Fruit fly (Drosophila melanogaster) whole organism, prepupa: ENCODE measurements around the gene CG14153.

ENCODE experiments used
- CG10669 ChIP-seq: fragments of 200-800 bp; sonication (Bioruptor generic); optimal IDR thresholded peaks from 3 replicates; lab custom pipeline; 2018; ENCODE audit warnings: missing biosample characterization, mild to moderate bottlenecking, missing genetic modification characterization, moderate library complexity
- CG11294 ChIP-seq: fragments of 200-800 bp; sonication (Bioruptor generic); IDR thresholded peaks from 2 replicates; pipeline ENCODE4 v1.3.6; 2022; ENCODE audit warnings: missing biosample characterization, missing genetic modification characterization
- CG11762 ChIP-seq: fragments of 200-800 bp; sonication (Bioruptor generic); optimal IDR thresholded peaks from 3 replicates; lab custom pipeline; 2016; ENCODE audit warnings: missing biosample characterization, missing genetic modification characterization; ENCODE audit not compliant: insufficient read depth
- CG11902 ChIP-seq: fragments of 200-800 bp; sonication (Bioruptor generic); optimal IDR thresholded peaks from 3 replicates; lab custom pipeline; 2016; ENCODE audit warnings: missing biosample characterization, missing genetic modification characterization
- CG15336 ChIP-seq: fragments of 200-800 bp; sonication (Bioruptor generic); IDR thresholded peaks from 2 replicates; pipeline ENCODE4 v1.3.6; 2022; ENCODE audit warnings: missing biosample characterization, missing genetic modification characterization
- CG16779 ChIP-seq: fragments of 200-800 bp; sonication (Bioruptor generic); optimal IDR thresholded peaks from 3 replicates; lab custom pipeline; 2017; ENCODE audit warnings: missing biosample characterization, mild to moderate bottlenecking, missing genetic modification characterization
- CG31627 ChIP-seq: fragments of 200-800 bp; sonication (Bioruptor generic); optimal IDR thresholded peaks from 3 replicates; lab custom pipeline; 2016; ENCODE audit warnings: missing biosample characterization, missing genetic modification characterization
- CG4318 ChIP-seq: fragments of 200-800 bp; sonication (Bioruptor generic); optimal IDR thresholded peaks from 3 replicates; lab custom pipeline; 2017; ENCODE audit warnings: missing biosample characterization, mild to moderate bottlenecking, missing genetic modification characterization
- CG6276 ChIP-seq: fragments of 200-800 bp; sonication (Bioruptor generic); optimal IDR thresholded peaks from 2 replicates; lab custom pipeline; 2017; ENCODE audit warnings: missing biosample characterization, mild to moderate bottlenecking, missing genetic modification characterization
- CG6792 ChIP-seq: fragments of 200-800 bp; sonication (Bioruptor generic); optimal IDR thresholded peaks from 3 replicates; lab custom pipeline; 2016; ENCODE audit warnings: missing biosample characterization, missing genetic modification characterization
- CG6854 ChIP-seq: fragments of 200-800 bp; sonication (Bioruptor generic); optimal IDR thresholded peaks from 2 replicates; lab custom pipeline; 2017; ENCODE audit warnings: missing biosample characterization, mild to moderate bottlenecking, missing genetic modification characterization
- CG7368 ChIP-seq: fragments of 200-800 bp; sonication (Bioruptor generic); optimal IDR thresholded peaks from 3 replicates; lab custom pipeline; 2016; ENCODE audit warnings: missing biosample characterization, missing genetic modification characterization
- CG8119 ChIP-seq: fragments of 200-800 bp; sonication (Bioruptor generic); IDR thresholded peaks from 3 replicates; pipeline ENCODE4 v1.3.6; 2022; ENCODE audit warnings: missing biosample characterization, missing genetic modification characterization
- CG8319 ChIP-seq: fragments of 200-800 bp; sonication (Bioruptor generic); optimal IDR thresholded peaks from 3 replicates; lab custom pipeline; 2016; ENCODE audit warnings: missing biosample characterization, missing genetic modification characterization
- CG8632 ChIP-seq: fragments of 200-800 bp; sonication (Bioruptor generic); optimal IDR thresholded peaks from 3 replicates; lab custom pipeline; 2016; ENCODE audit warnings: missing biosample characterization, missing genetic modification characterization
- CG9139 ChIP-seq: fragments of 200-800 bp; sonication (Bioruptor generic); optimal IDR thresholded peaks from 3 replicates; lab custom pipeline; 2017; ENCODE audit warnings: missing biosample characterization, mild to moderate bottlenecking, missing genetic modification characterization
- Eip78C ChIP-seq: fragments of 200-800 bp; sonication (Bioruptor generic); peaks from one replicate; lab custom pipeline; 2016; ENCODE audit warnings: missing biosample characterization, missing genetic modification characterization
- Eip93F ChIP-seq: fragments of 200-800 bp; sonication (Bioruptor generic); optimal IDR thresholded peaks from 2 replicates; lab custom pipeline; 2016; ENCODE audit warnings: missing biosample characterization, mild to moderate bottlenecking, missing genetic modification characterization
- Ets21C ChIP-seq: fragments of 200-800 bp; sonication (Bioruptor generic); optimal IDR thresholded peaks from 3 replicates; lab custom pipeline; 2016; ENCODE audit warnings: missing biosample characterization, missing genetic modification characterization
- Ets96B ChIP-seq: fragments of 200-800 bp; optimal IDR thresholded peaks from 2 replicates; lab custom pipeline; 2019; ENCODE audit warnings: missing biosample characterization, mild to moderate bottlenecking, missing genetic modification characterization, moderate library complexity
- Hr38 ChIP-seq: sonication (Bioruptor generic); optimal IDR thresholded peaks from 2 replicates; lab custom pipeline; 2016; ENCODE audit warnings: missing biosample characterization, missing genetic modification characterization
- Hr39 ChIP-seq: fragments of 200-800 bp; sonication (Bioruptor generic); optimal IDR thresholded peaks from 2 replicates; lab custom pipeline; 2016; ENCODE audit warnings: missing biosample characterization, missing genetic modification characterization
- Lpt ChIP-seq: fragments of 200-800 bp; sonication (Bioruptor generic); optimal IDR thresholded peaks from 3 replicates; lab custom pipeline; 2016; ENCODE audit warnings: missing biosample characterization, missing genetic modification characterization
- Met ChIP-seq: fragments of 200-800 bp; sonication (Bioruptor generic); optimal IDR thresholded peaks from 3 replicates; lab custom pipeline; 2016; ENCODE audit warnings: missing biosample characterization, missing genetic modification characterization
- Smox ChIP-seq: fragments of 200-800 bp; sonication (Bioruptor generic); optimal IDR thresholded peaks from 3 replicates; lab custom pipeline; 2016; ENCODE audit warnings: missing biosample characterization, missing genetic modification characterization
- Sox102F ChIP-seq: fragments of 200-800 bp; sonication (Bioruptor generic); optimal IDR thresholded peaks from 2 replicates; lab custom pipeline; 2016; ENCODE audit warnings: missing biosample characterization, mild to moderate bottlenecking, missing genetic modification characterization
- Sox14 ChIP-seq: fragments of 200-800 bp; sonication (Bioruptor generic); optimal IDR thresholded peaks from 3 replicates; lab custom pipeline; 2016; ENCODE audit warnings: missing biosample characterization, missing genetic modification characterization
- Sox15 ChIP-seq: fragments of 200-800 bp; sonication (Bioruptor generic); optimal IDR thresholded peaks from 3 replicates; lab custom pipeline; 2016; ENCODE audit warnings: missing biosample characterization, missing genetic modification characterization
- acj6 ChIP-seq: fragments of 200-800 bp; sonication (Bioruptor generic); optimal IDR thresholded peaks from 3 replicates; lab custom pipeline; 2016; ENCODE audit warnings: missing biosample characterization, missing genetic modification characterization
- cyc ChIP-seq: fragments of 200-800 bp; sonication (Bioruptor generic); optimal IDR thresholded peaks from 3 replicates; lab custom pipeline; 2016; ENCODE audit warnings: missing biosample characterization, missing genetic modification characterization
- dac ChIP-seq: fragments of 200-800 bp; sonication (Bioruptor generic); optimal IDR thresholded peaks from 2 replicates; lab custom pipeline; 2017; ENCODE audit warnings: missing biosample characterization, mild to moderate bottlenecking, missing genetic modification characterization
- esn ChIP-seq: fragments of 200-800 bp; sonication (Bioruptor generic); optimal IDR thresholded peaks from 2 replicates; lab custom pipeline; 2016; ENCODE audit warnings: missing biosample characterization, mild to moderate bottlenecking, missing genetic modification characterization, moderate library complexity
- fd59A ChIP-seq: fragments of 200-800 bp; sonication (Bioruptor generic); optimal IDR thresholded peaks from 2 replicates; lab custom pipeline; 2017; ENCODE audit warnings: missing biosample characterization, mild to moderate bottlenecking, missing genetic modification characterization, missing genetic modification reagents
- fd85E ChIP-seq: fragments of 200-800 bp; sonication (Bioruptor generic); optimal IDR thresholded peaks from 3 replicates; lab custom pipeline; 2016; ENCODE audit warnings: missing biosample characterization, missing genetic modification characterization
- fkh ChIP-seq: fragments of 200-800 bp; sonication (Bioruptor generic); optimal IDR thresholded peaks from 3 replicates; lab custom pipeline; 2017; ENCODE audit warnings: missing biosample characterization, mild to moderate bottlenecking, missing genetic modification characterization, moderate library complexity
- lz ChIP-seq: fragments of 200-800 bp; sonication (Bioruptor generic); optimal IDR thresholded peaks from 3 replicates; lab custom pipeline; 2016; ENCODE audit warnings: missing biosample characterization, missing genetic modification characterization
- net ChIP-seq: fragments of 200-800 bp; sonication (Bioruptor generic); optimal IDR thresholded peaks from 3 replicates; lab custom pipeline; 2016; ENCODE audit warnings: missing biosample characterization, missing genetic modification characterization
- pdm3 ChIP-seq: fragments of 200-800 bp; sonication (Bioruptor generic); optimal IDR thresholded peaks from 3 replicates; lab custom pipeline; 2016; ENCODE audit warnings: missing biosample characterization, missing genetic modification characterization
- salr ChIP-seq, 2 experiments: fragments of 200-800 bp; sonication (Bioruptor generic); optimal IDR thresholded peaks; 3 replicates each; lab custom pipeline; 2016 to 2018; ENCODE audit warnings: missing biosample characterization in 2 of 2, missing genetic modification characterization in 2 of 2, mild to moderate bottlenecking in 1 of 2
- spab ChIP-seq: fragments of 200-800 bp; sonication (Bioruptor generic); optimal IDR thresholded peaks from 2 replicates; lab custom pipeline; 2017; ENCODE audit warnings: missing biosample characterization, mild to moderate bottlenecking, missing genetic modification characterization, missing genetic modification reagents
- ss ChIP-seq, 2 experiments: fragments of 200-800 bp; sonication (Bioruptor generic); optimal IDR thresholded peaks; 2 replicates in 1 of 2; 3 replicates in 1 of 2; lab custom pipeline; 2017 to 2018; ENCODE audit warnings: mild to moderate bottlenecking in 2 of 2, missing biosample characterization in 2 of 2, missing genetic modification characterization in 2 of 2, moderate library complexity in 1 of 2
- svp ChIP-seq: fragments of 200-800 bp; sonication (Bioruptor generic); peaks from one replicate; lab custom pipeline; 2016; ENCODE audit warnings: missing biosample characterization, missing genetic modification characterization
- topi ChIP-seq: fragments of 200-800 bp; sonication (Bioruptor generic); optimal IDR thresholded peaks from 3 replicates; lab custom pipeline; 2016; ENCODE audit warnings: missing biosample characterization, missing genetic modification characterization

Gene CG14153

dm6 chr3L:10628384-10628783 is 14.9 kb upstream of the CG14153 start, which contains the start of gene CG14151:
CG14151 (minus strand) TSS chr3L:10628484.
- TF ChIP-seq CG11762 (GFP tag; lab: Kevin White, UChicago): no peak
- TF ChIP-seq CG10669: no peak

- TF ChIP-seq Eip78C (no peak), Sox102F (GFP tag; lab: Kevin White, UChicago) (no peak), Ets21C (GFP tag; lab: Kevin White, UChicago) (no peak), Ets96B (tag; lab: Kevin White, UChicago) (no peak), CG11902 (GFP tag; lab: Kevin White, UChicago) (no peak), CG15336 (GFP tag; lab: Robert Waterston, UW) (no peak), CG9139 (no peak), pdm3 (GFP tag; lab: Kevin White, UChicago) (no peak), fd85E (GFP tag; lab: Kevin White, UChicago) (no peak), lz (GFP tag; lab: Kevin White, UChicago) (no peak), Sox15 (no peak), ss (GFP tag; optimal IDR thresholded peaks at IDR 0.05; lab: Kevin White, UChicago) (no peak), esn (GFP tag; lab: Kevin White, UChicago) (no peak), cyc (GFP tag; lab: Kevin White, UChicago) (no peak), fd59A (no peak), CG6276 (GFP tag; lab: Kevin White, UChicago) (no peak), net (GFP tag; lab: Kevin White, UChicago) (no peak), CG4318 (GFP tag; lab: Kevin White, UChicago) (no peak)
Measured at dm6 chr3L:10629969-10630368, 13.4 kb upstream of the CG14153 start, which contains the start of gene CG42536. CG42536 (minus strand) TSS chr3L:10630069.

dm6 chr3L:10630885-10631359 is 12.4 kb upstream of the CG14153 start, which contains the start of the genes CG42535, CG34001 and hay:
CG42535 (minus strand) TSS chr3L:10630935.
CG34001 (plus strand) TSS chr3L:10631079.
hay (plus strand) TSS chr3L:10631079.
- no peak for TF ChIP-seq pdm3 (GFP tag; lab: Kevin White, UChicago)
- TF ChIP-seq Sox14 (GFP tag; lab: Kevin White, UChicago): peak; percentile 45

- TF ChIP-seq CG7368 (GFP tag; lab: Kevin White, UChicago): no peak
- peak; percentile 92 for TF ChIP-seq acj6 (GFP tag; lab: Kevin White, UChicago)
- TF ChIP-seq lz (GFP tag; lab: Kevin White, UChicago): peak; percentile 85
- TF ChIP-seq salr (GFP tag; optimal IDR thresholded peaks at IDR 0.05; lab: Kevin White, UChicago): peak in 1 of 2 experiments; percentile 84
- TF ChIP-seq Smox (GFP tag; lab: Kevin White, UChicago): peak; percentile 78
- TF ChIP-seq net (GFP tag; lab: Kevin White, UChicago): peak; percentile 85
- TF ChIP-seq CG6854 (GFP tag; lab: Kevin White, UChicago): peak; percentile 90
- TF ChIP-seq Hr38: no peak
- peak; percentile 93 for TF ChIP-seq CG8632 (GFP tag; lab: Kevin White, UChicago)
- peak in 1 of 2 experiments; percentile 96 for TF ChIP-seq ss (GFP tag; optimal IDR thresholded peaks at IDR 0.05; lab: Kevin White, UChicago)
- TF ChIP-seq CG31627 (GFP tag; lab: Kevin White, UChicago): peak; percentile 84
- TF ChIP-seq fd59A: peak; percentile 75
- peak; percentile 66 for TF ChIP-seq Eip93F (GFP tag; lab: Kevin White, UChicago)
- peak; percentile 92 for TF ChIP-seq CG8119 (GFP tag; lab: Robert Waterston, UW)
- TF ChIP-seq CG9139: peak; percentile 88
- TF ChIP-seq spab: peak; percentile 87
- TF ChIP-seq Met (GFP tag; lab: Kevin White, UChicago): no peak
- peak; percentile 87 for TF ChIP-seq CG6792 (GFP tag; lab: Kevin White, UChicago)
- peak; percentile 78 for TF ChIP-seq fkh (GFP tag; lab: Kevin White, UChicago)
- TF ChIP-seq Sox15: peak; percentile 93
- no peak for TF ChIP-seq CG16779 (tag; lab: Kevin White, UChicago)
- peak; percentile 83 for TF ChIP-seq pdm3 (GFP tag; lab: Kevin White, UChicago)
- peak; percentile 85 for TF ChIP-seq Hr39
- TF ChIP-seq Sox102F (GFP tag; lab: Kevin White, UChicago): no peak
- TF ChIP-seq svp (GFP tag; lab: Kevin White, UChicago): no peak
- peak; percentile 86 for TF ChIP-seq topi (GFP tag; lab: Kevin White, UChicago)
- peak; percentile 92 for TF ChIP-seq esn (GFP tag; lab: Kevin White, UChicago)
- TF ChIP-seq CG11294 (GFP tag; lab: Robert Waterston, UW): peak; percentile 92
- peak; percentile 94 for TF ChIP-seq Ets96B (tag; lab: Kevin White, UChicago)
- peak; percentile 80 for TF ChIP-seq dac
- TF ChIP-seq Ets21C (GFP tag; lab: Kevin White, UChicago): peak; percentile 75
- TF ChIP-seq CG8319 (GFP tag; lab: Kevin White, UChicago): peak; percentile 83
- peak; percentile 62 for TF ChIP-seq Lpt (GFP tag; lab: Kevin White, UChicago)
- peak; percentile 94 for TF ChIP-seq Eip78C
- TF ChIP-seq CG10669: peak; percentile 89
Measured at dm6 chr3L:10637819-10638218, 5.5 kb upstream of the CG14153 start, which contains the start of gene Cnep1r2. Cnep1r2 (plus strand) TSS chr3L:10638146.
